Worm (Caenorhabditis elegans) whole organism, L4 larva: ENCODE data around the gene cld-1.

ENCODE experiments used
- F49E8.2 ChIP-seq: sonication (generic microtip); optimal IDR thresholded peaks from 2 replicates; lab custom pipeline; 2016; ENCODE audit warnings: missing compliant biosample characterization, mild to moderate bottlenecking, missing genetic modification characterization, borderline replicate concordance
- Y105C5A.15 ChIP-seq: fragments of 200-800 bp; sonication (Bioruptor generic); IDR thresholded peaks from 2 replicates; pipeline ENCODE4 v1.3.6; 2022; ENCODE audit warnings: missing genetic modification characterization, missing compliant biosample characterization
- ZK337.2 ChIP-seq: fragments of 200-800 bp; sonication (Bioruptor generic); IDR thresholded peaks from 2 replicates; pipeline ENCODE4 v1.3.6; 2022; ENCODE audit warnings: missing genetic modification reagents, missing genetic modification characterization, missing compliant biosample characterization
- aha-1 ChIP-seq: fragments of 150-350 bp; peaks from one replicate; lab custom pipeline; 2014; ENCODE audit warnings: missing biosample characterization, missing genetic modification characterization
- ama-1 ChIP-seq: fragments of 150-350 bp; optimal IDR thresholded peaks from 2 replicates; lab custom pipeline; 2014; ENCODE audit warnings: inconsistent platforms, mixed read lengths
- arid-1 ChIP-seq: fragments of 200-800 bp; sonication (Bioruptor generic); conservative IDR thresholded peaks from 2 replicates; pipeline ENCODE4 v1.3.6; 2022; ENCODE audit warnings: missing genetic modification reagents, missing genetic modification characterization, missing compliant biosample characterization
- ceh-20 ChIP-seq: fragments of 200-800 bp; sonication (Bioruptor generic); IDR thresholded peaks from 2 replicates; pipeline ENCODE4 v1.3.6; 2022; ENCODE audit warnings: missing genetic modification reagents, missing genetic modification characterization, missing compliant biosample characterization
- ceh-44 ChIP-seq: fragments of 200-800 bp; sonication (Bioruptor generic); IDR thresholded peaks from 2 replicates; pipeline ENCODE4 v1.3.6; 2022; ENCODE audit warnings: missing genetic modification reagents, missing genetic modification characterization, missing compliant biosample characterization
- ceh-62 ChIP-seq: sonication (generic microtip); optimal IDR thresholded peaks from 2 replicates; lab custom pipeline; 2017; ENCODE audit warnings: missing biosample characterization, missing genetic modification characterization
- cey-2 ChIP-seq: sonication (generic microtip); optimal IDR thresholded peaks from 3 replicates; lab custom pipeline; 2017; ENCODE audit warnings: missing genetic modification characterization, mild to moderate bottlenecking, missing compliant biosample characterization, antibody characterized with exemption, borderline replicate concordance; ENCODE audit not compliant: insufficient read depth
- daf-16 ChIP-seq, 3 experiments: sonication (generic microtip); optimal IDR thresholded peaks; 2 replicates each; lab custom pipeline; 2016 to 2017; ENCODE audit warnings: missing genetic modification characterization in 3 of 3, missing genetic modification reagents in 3 of 3, mild to moderate bottlenecking in 2 of 3, missing compliant biosample characterization in 2 of 3, missing biosample characterization in 1 of 3, moderate library complexity in 1 of 3
- dmd-6 ChIP-seq: fragments of 200-800 bp; sonication (Bioruptor generic); IDR thresholded peaks from 2 replicates; pipeline ENCODE4 v1.3.6; 2022; ENCODE audit warnings: missing genetic modification reagents, missing genetic modification characterization, missing compliant biosample characterization
- dmd-8 ChIP-seq: fragments of 200-800 bp; sonication (Bioruptor generic); IDR thresholded peaks from 2 replicates; pipeline ENCODE4 v1.3.6; 2022; ENCODE audit warnings: missing genetic modification characterization, missing compliant biosample characterization
- dpl-1 ChIP-seq: fragments of 150-350 bp; optimal IDR thresholded peaks from 2 replicates; lab custom pipeline; 2014; ENCODE audit warnings: missing biosample characterization, missing genetic modification reagents, missing genetic modification characterization
- duxl-1 ChIP-seq: sonication (generic microtip); optimal IDR thresholded peaks from 2 replicates; lab custom pipeline; 2016; ENCODE audit warnings: mild to moderate bottlenecking, missing genetic modification characterization, moderate library complexity, missing compliant biosample characterization; ENCODE audit not compliant: poor library complexity
- egl-43 ChIP-seq: fragments of 200-800 bp; sonication (Bioruptor generic); IDR thresholded peaks from 2 replicates; pipeline ENCODE4 v1.3.6; 2022; ENCODE audit warnings: missing genetic modification reagents, missing genetic modification characterization, missing compliant biosample characterization
- hif-1 ChIP-seq, 2 experiments: sonication (generic microtip); optimal IDR thresholded peaks; 2 replicates each; lab custom pipeline; 2016 to 2017; ENCODE audit warnings: missing compliant biosample characterization in 2 of 2, missing genetic modification characterization in 2 of 2, missing genetic modification reagents in 2 of 2, missing genotype in 2 of 2, mild to moderate bottlenecking in 1 of 2
- hlh-11 ChIP-seq: fragments of 200-800 bp; sonication (Bioruptor generic); optimal IDR thresholded peaks from 2 replicates; lab custom pipeline; 2018; ENCODE audit warnings: mild to moderate bottlenecking, missing genetic modification characterization, missing compliant biosample characterization
- hlh-30 ChIP-seq: sonication (generic microtip); optimal IDR thresholded peaks from 2 replicates; lab custom pipeline; 2017; ENCODE audit warnings: antibody characterized with exemption, mild to moderate bottlenecking, missing genetic modification characterization, missing compliant biosample characterization; ENCODE audit not compliant: insufficient read depth
- lim-7 ChIP-seq: fragments of 200-800 bp; sonication (Bioruptor generic); IDR thresholded peaks from 2 replicates; pipeline ENCODE4 v1.3.6; 2022; ENCODE audit warnings: missing genetic modification characterization, missing compliant biosample characterization
- lin-13 ChIP-seq: fragments of 150-350 bp; optimal IDR thresholded peaks from 2 replicates; lab custom pipeline; 2014; ENCODE audit warnings: missing biosample characterization, missing genetic modification reagents, missing genetic modification characterization
- lin-38 ChIP-seq: fragments of 200-800 bp; sonication (Bioruptor generic); IDR thresholded peaks from 2 replicates; pipeline ENCODE4 v1.3.6; 2022; ENCODE audit warnings: missing genetic modification reagents, missing genetic modification characterization, missing compliant biosample characterization
- lir-3 ChIP-seq: sonication (generic microtip); optimal IDR thresholded peaks from 2 replicates; lab custom pipeline; 2016; ENCODE audit warnings: mild to moderate bottlenecking, missing genetic modification characterization, missing compliant biosample characterization
- lsy-2 ChIP-seq, 2 experiments: fragments of 150-350 bp in 1 of 2; sonication (generic microtip) in 1 of 2; optimal IDR thresholded peaks; 2 replicates each; lab custom pipeline; 2014 to 2017; ENCODE audit warnings: missing biosample characterization in 2 of 2, missing genetic modification characterization in 2 of 2
- madf-9 ChIP-seq: fragments of 200-800 bp; sonication (Bioruptor generic); conservative IDR thresholded peaks from 2 replicates; pipeline ENCODE4 v1.3.6; 2022; ENCODE audit warnings: missing genetic modification reagents, missing genetic modification characterization, missing compliant biosample characterization
- mep-1 ChIP-seq: fragments of 150-350 bp; sonication (generic microtip); optimal IDR thresholded peaks from 3 replicates; lab custom pipeline; 2014; ENCODE audit warnings: missing biosample characterization, missing genetic modification characterization
- mes-2 ChIP-seq: sonication (generic microtip); optimal IDR thresholded peaks from 2 replicates; lab custom pipeline; 2016; ENCODE audit warnings: missing genotype, mild to moderate bottlenecking, missing genetic modification characterization, missing compliant biosample characterization; ENCODE audit not compliant: poor library complexity, severe bottlenecking
- mxl-3 ChIP-seq: fragments of 200-800 bp; sonication (Bioruptor generic); optimal IDR thresholded peaks from 2 replicates; lab custom pipeline; 2018; ENCODE audit warnings: mild to moderate bottlenecking, missing genetic modification characterization, missing compliant biosample characterization
- nhr-10 ChIP-seq: fragments of 150-350 bp; optimal IDR thresholded peaks from 2 replicates; lab custom pipeline; 2014; ENCODE audit warnings: missing biosample characterization, missing genetic modification characterization
- nhr-11 ChIP-seq: fragments of 150-350 bp; optimal IDR thresholded peaks from 2 replicates; lab custom pipeline; 2014; ENCODE audit warnings: missing biosample characterization, missing genetic modification characterization
- nhr-237 ChIP-seq: sonication (generic microtip); optimal IDR thresholded peaks from 2 replicates; lab custom pipeline; 2017; ENCODE audit warnings: missing biosample characterization, missing genetic modification characterization
- nhr-25 ChIP-seq: sonication (generic microtip); optimal IDR thresholded peaks from 2 replicates; lab custom pipeline; 2017; ENCODE audit warnings: missing genetic modification characterization, mild to moderate bottlenecking, missing compliant biosample characterization, antibody characterized with exemption, moderate library complexity, borderline replicate concordance; ENCODE audit not compliant: insufficient read depth
- nhr-28 ChIP-seq: fragments of 150-350 bp; optimal IDR thresholded peaks from 2 replicates; lab custom pipeline; 2014; ENCODE audit warnings: missing biosample characterization, missing genetic modification characterization
- pqm-1 ChIP-seq: sonication (generic microtip); optimal IDR thresholded peaks from 2 replicates; lab custom pipeline; 2017; ENCODE audit warnings: missing biosample characterization, missing genetic modification characterization
- rbr-2 ChIP-seq: sonication (generic microtip); optimal IDR thresholded peaks from 2 replicates; lab custom pipeline; 2016; ENCODE audit warnings: missing genotype, missing genetic modification characterization, missing compliant biosample characterization
- saeg-2 ChIP-seq: fragments of 200-800 bp; sonication (Bioruptor generic); IDR thresholded peaks from 2 replicates; pipeline ENCODE4 v1.3.6; 2022; ENCODE audit warnings: missing genetic modification reagents, missing genetic modification characterization, missing compliant biosample characterization
- set-16 ChIP-seq: fragments of 200-800 bp; sonication (Bioruptor generic); IDR thresholded peaks from 2 replicates; pipeline ENCODE4 v1.3.6; 2022; ENCODE audit warnings: missing genetic modification reagents, missing genetic modification characterization, missing compliant biosample characterization
- skn-1 ChIP-seq: fragments of 150-350 bp; optimal IDR thresholded peaks from 2 replicates; lab custom pipeline; 2014; ENCODE audit warnings: missing biosample characterization, missing genetic modification characterization
- spr-1 ChIP-seq: sonication (generic microtip); optimal IDR thresholded peaks from 2 replicates; lab custom pipeline; 2016; ENCODE audit warnings: mild to moderate bottlenecking, missing genetic modification characterization, missing compliant biosample characterization
- unc-39 ChIP-seq: sonication (generic microtip); optimal IDR thresholded peaks from 2 replicates; lab custom pipeline; 2017; ENCODE audit warnings: missing biosample characterization, missing genetic modification characterization
- unc-62 ChIP-seq, 3 experiments: fragments of 150-350 bp in 1 of 3; sonication (generic microtip); optimal IDR thresholded peaks in 2 of 3; peaks in 1 of 3; 1 replicate in 1 of 3; 2 replicates in 2 of 3; lab custom pipeline; 2014 to 2017; ENCODE audit warnings: missing biosample characterization in 3 of 3, missing genetic modification characterization in 3 of 3, missing genetic modification reagents in 3 of 3, missing genotype in 1 of 3
- zag-1 ChIP-seq: fragments of 150-350 bp; optimal IDR thresholded peaks from 2 replicates; lab custom pipeline; 2014; ENCODE audit warnings: missing biosample characterization, missing genetic modification characterization
- zfp-2 ChIP-seq: sonication (generic microtip); optimal IDR thresholded peaks from 2 replicates; lab custom pipeline; 2016; ENCODE audit warnings: mild to moderate bottlenecking, missing genetic modification characterization, missing compliant biosample characterization
- zip-11 ChIP-seq: fragments of 200-800 bp; sonication (Bioruptor generic); IDR thresholded peaks from 2 replicates; pipeline ENCODE4 v1.3.6; 2022; ENCODE audit warnings: missing genetic modification characterization, missing compliant biosample characterization

The cld-1 gene

ce11 chrIV:12890445-12890844 is 45.6 kb downstream of the cld-1 start, which contains the start of gene K08D8.6 (continued):
- TF ChIP-seq hif-1 (tag; optimal IDR thresholded peaks at IDR 0.05; lab: Kevin White, UChicago) (no peak), mes-2 (tag; lab: Kevin White, UChicago) (peak; percentile 5), zip-11 (GFP tag; lab: Robert Waterston, UW) (no peak), egl-43 (GFP tag; lab: Robert Waterston, UW) (no peak), dpl-1 (GFP tag; lab: Kevin White, UChicago) (no peak), dmd-8 (no peak), ceh-20 (GFP tag; lab: Robert Waterston, UW) (no peak), lsy-2 (tag; optimal IDR thresholded peaks at IDR 0.05; lab: Kevin White, UChicago) (no peak), lin-13 (GFP tag; lab: Kevin White, UChicago) (no peak), dmd-6 (GFP tag; lab: Robert Waterston, UW) (peak; percentile 94), zag-1 (tag; lab: Kevin White, UChicago) (no peak), rbr-2 (tag; lab: Kevin White, UChicago) (no peak), F49E8.2 (tag; lab: Kevin White, UChicago) (no peak), arid-1 (GFP tag; lab: Robert Waterston, UW) (no peak), hlh-30 (tag; lab: Kevin White, UChicago) (no peak), nhr-11 (no peak), lim-7 (GFP tag; lab: Robert Waterston, UW) (no peak), saeg-2 (no peak), Y105C5A.15 (GFP tag; lab: Robert Waterston, UW) (no peak), lin-38 (GFP tag; lab: Robert Waterston, UW) (no peak), hlh-11 (tag; lab: Kevin White, UChicago) (peak; percentile 62), ama-1 (lab: Kevin White, UChicago) (no peak), unc-62 (GFP tag; optimal IDR thresholded peaks at IDR 0.05 in 1 of 2; lab: Kevin White, UChicago) (no peak), unc-62 (tag; optimal IDR thresholded peaks at IDR 0.05; lab: Kevin White, UChicago) (no peak), spr-1 (tag; lab: Kevin White, UChicago) (no peak), nhr-10 (tag; lab: Kevin White, UChicago) (no peak), aha-1 (no peak), zfp-2 (no peak), daf-16 (GFP tag; optimal IDR thresholded peaks at IDR 0.05; lab: Kevin White, UChicago) (no peak), daf-16 (tag; optimal IDR thresholded peaks at IDR 0.05; lab: Kevin White, UChicago) (peak; percentile 75)

- no peak for TF ChIP-seq skn-1
- TF ChIP-seq madf-9 (GFP tag; lab: Robert Waterston, UW) = no peak
- TF ChIP-seq lir-3 (tag; lab: Kevin White, UChicago) = no peak
- TF ChIP-seq mep-1 (tag; lab: Kevin White, UChicago) = no peak
- TF ChIP-seq pqm-1 (tag; lab: Kevin White, UChicago) = peak; percentile 13
- no peak for TF ChIP-seq ceh-62 (tag; lab: Kevin White, UChicago)
- TF ChIP-seq daf-16 (GFP tag; optimal IDR thresholded peaks at IDR 0.05; lab: Kevin White, UChicago) = no peak
- peak; percentile 28 for TF ChIP-seq daf-16 (tag; optimal IDR thresholded peaks at IDR 0.05; lab: Kevin White, UChicago)
- peak in 1 of 2 experiments; percentile 2 for TF ChIP-seq unc-62 (GFP tag; optimal IDR thresholded peaks at IDR 0.05 in 1 of 2; lab: Kevin White, UChicago)
- no peak for TF ChIP-seq unc-62 (tag; optimal IDR thresholded peaks at IDR 0.05; lab: Kevin White, UChicago)
- TF ChIP-seq duxl-1 = no peak
- TF ChIP-seq mxl-3 (GFP tag; lab: Kevin White, UChicago) = no peak
- TF ChIP-seq unc-39 = no peak
- TF ChIP-seq nhr-28 = peak; percentile 3
- no peak for TF ChIP-seq cey-2 (tag; lab: Kevin White, UChicago)
- no peak for TF ChIP-seq nhr-25
- peak; percentile 83 for TF ChIP-seq aha-1
- TF ChIP-seq nhr-237 (tag; lab: Kevin White, UChicago) = no peak
- no peak for TF ChIP-seq ZK337.2
- TF ChIP-seq Y105C5A.15 (GFP tag; lab: Robert Waterston, UW) = no peak
- no peak for TF ChIP-seq set-16 (GFP tag; lab: Robert Waterston, UW)
- no peak for TF ChIP-seq ceh-44 (GFP tag; lab: Robert Waterston, UW)
- TF ChIP-seq hlh-11 (tag; lab: Kevin White, UChicago) = no peak
Observed at ce11 chrIV:12886012-12886411, 50.1 kb downstream of the cld-1 start.
